Worm (Caenorhabditis elegans) whole organism, midembryonic: Measurements from ENCODE around the gene srxa-12.

Source experiments
- T22C8.4 ChIP-seq: fragments of 200-800 bp; sonication (Bioruptor generic); IDR thresholded peaks from 2 replicates; pipeline ENCODE4 v1.3.6; 2022; ENCODE audit warnings: missing genetic modification characterization, missing compliant biosample characterization
- flt-1 ChIP-seq: fragments of 200-800 bp; sonication (Bioruptor generic); IDR thresholded peaks from 2 replicates; pipeline ENCODE4 v1.3.6; 2022; ENCODE audit warnings: missing genetic modification characterization, missing compliant biosample characterization
- med-1 ChIP-seq: sonication (generic microtip); optimal IDR thresholded peaks from 2 replicates; lab custom pipeline; 2017; ENCODE audit warnings: missing genetic modification characterization, mild to moderate bottlenecking, missing compliant biosample characterization, antibody characterized with exemption, missing genetic modification reagents; ENCODE audit not compliant: insufficient read depth
- ref-1 ChIP-seq: fragments of 200-800 bp; sonication (Bioruptor generic); conservative IDR thresholded peaks from 2 replicates; pipeline ENCODE4 v1.3.6; 2022; ENCODE audit warnings: missing genetic modification reagents, missing genetic modification characterization, missing compliant biosample characterization
- ztf-23 ChIP-seq: fragments of 200-800 bp; sonication (Bioruptor generic); IDR thresholded peaks from 2 replicates; pipeline ENCODE4 v1.3.6; 2022; ENCODE audit warnings: missing genetic modification reagents, missing genetic modification characterization, missing compliant biosample characterization
- ztf-29 ChIP-seq: fragments of 200-800 bp; sonication (Bioruptor generic); IDR thresholded peaks from 2 replicates; pipeline ENCODE4 v1.3.6; 2022; ENCODE audit warnings: missing genetic modification reagents, missing genetic modification characterization, missing compliant biosample characterization

DNA sequence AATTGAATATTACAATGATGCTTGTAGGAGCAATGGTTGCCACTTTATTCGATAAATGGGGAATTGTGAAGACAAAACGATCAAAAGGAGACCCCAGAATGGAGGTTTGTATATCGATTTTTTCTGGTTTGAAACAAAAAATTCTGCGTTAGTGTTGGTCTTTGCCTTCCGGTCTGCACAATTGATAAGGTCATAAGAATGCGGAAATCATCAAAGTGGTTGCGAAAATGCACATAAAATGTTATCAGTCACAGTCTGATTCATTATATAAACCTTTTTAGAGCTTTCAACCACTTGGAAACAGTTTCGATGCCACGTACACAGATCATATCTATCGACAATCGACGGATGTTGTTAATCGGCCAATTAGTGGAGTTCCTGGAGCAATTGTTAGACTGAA lies 32.9 kb upstream of the srxa-12 start:
- TF ChIP-seq flt-1 (no peak), ztf-23 (GFP tag; lab: Robert Waterston, UW) (no peak), ref-1 (no peak), ztf-29 (GFP tag; lab: Robert Waterston, UW) (no peak), med-1 (GFP tag; lab: Kevin White, UChicago) (no peak), T22C8.4 (GFP tag; lab: Robert Waterston, UW) (no peak)
